Worm (Caenorhabditis elegans): ENCODE results near the gene T25B9.6.

Gene T25B9.6

ce11 chrIV:10799354-10799753 lies 41.4 kb downstream of the T25B9.6 start, which contains the start of gene zipt-2.1:
Gene zipt-2.1 (plus strand): TSS chrIV:10799654.
- TF ChIP-seq aha-1 (tag) (peak; percentile 67), dve-1 (tag; optimal IDR thresholded peaks at IDR 0.05; ENCODE audit: insufficient read depth) (no peak)

ce11 chrIV:10803973-10804372 lies 46.0 kb downstream of the T25B9.6 start:
- TF ChIP-seq unc-62 (GFP tag; optimal IDR thresholded peaks at IDR 0.05 in 1 of 2) (no peak), unc-62 (tag; optimal IDR thresholded peaks at IDR 0.05) (no peak), aha-1 (tag) (peak; percentile 56)
